Worm (Caenorhabditis elegans) whole organism, L4 larva: ENCODE measurements around the gene srh-139.

Source experiments
- R02D3.7 ChIP-seq: fragments of 150-350 bp; sonication (generic microtip); optimal IDR thresholded peaks from 3 replicates; lab custom pipeline; 2014; ENCODE audit warnings: missing biosample characterization, missing genetic modification characterization
- daf-19 ChIP-seq: fragments of 200-800 bp; sonication (Bioruptor generic); conservative IDR thresholded peaks from 2 replicates; pipeline ENCODE4 v1.3.6; 2022; ENCODE audit warnings: missing genetic modification characterization, missing compliant biosample characterization
- madf-9 ChIP-seq: fragments of 200-800 bp; sonication (Bioruptor generic); conservative IDR thresholded peaks from 2 replicates; pipeline ENCODE4 v1.3.6; 2022; ENCODE audit warnings: missing genetic modification reagents, missing genetic modification characterization, missing compliant biosample characterization
- nhr-237 ChIP-seq: sonication (generic microtip); optimal IDR thresholded peaks from 2 replicates; lab custom pipeline; 2017; ENCODE audit warnings: missing biosample characterization, missing genetic modification characterization
- spr-1 ChIP-seq: sonication (generic microtip); optimal IDR thresholded peaks from 2 replicates; lab custom pipeline; 2016; ENCODE audit warnings: mild to moderate bottlenecking, missing genetic modification characterization, missing compliant biosample characterization
- unc-39 ChIP-seq: sonication (generic microtip); optimal IDR thresholded peaks from 2 replicates; lab custom pipeline; 2017; ENCODE audit warnings: missing biosample characterization, missing genetic modification characterization
- unc-62 ChIP-seq, 3 experiments: fragments of 150-350 bp in 1 of 3; sonication (generic microtip); optimal IDR thresholded peaks in 2 of 3; peaks in 1 of 3; 1 replicate in 1 of 3; 2 replicates in 2 of 3; lab custom pipeline; 2014 to 2017; ENCODE audit warnings: missing biosample characterization in 3 of 3, missing genetic modification characterization in 3 of 3, missing genetic modification reagents in 3 of 3, missing genotype in 1 of 3
- zag-1 ChIP-seq: fragments of 150-350 bp; optimal IDR thresholded peaks from 2 replicates; lab custom pipeline; 2014; ENCODE audit warnings: missing biosample characterization, missing genetic modification characterization
- zfp-2 ChIP-seq: sonication (generic microtip); optimal IDR thresholded peaks from 2 replicates; lab custom pipeline; 2016; ENCODE audit warnings: mild to moderate bottlenecking, missing genetic modification characterization, missing compliant biosample characterization
- ztf-11 ChIP-seq: fragments of 150-350 bp; optimal IDR thresholded peaks from 2 replicates; lab custom pipeline; 2014; ENCODE audit warnings: missing biosample characterization, missing genetic modification characterization

DNA sequence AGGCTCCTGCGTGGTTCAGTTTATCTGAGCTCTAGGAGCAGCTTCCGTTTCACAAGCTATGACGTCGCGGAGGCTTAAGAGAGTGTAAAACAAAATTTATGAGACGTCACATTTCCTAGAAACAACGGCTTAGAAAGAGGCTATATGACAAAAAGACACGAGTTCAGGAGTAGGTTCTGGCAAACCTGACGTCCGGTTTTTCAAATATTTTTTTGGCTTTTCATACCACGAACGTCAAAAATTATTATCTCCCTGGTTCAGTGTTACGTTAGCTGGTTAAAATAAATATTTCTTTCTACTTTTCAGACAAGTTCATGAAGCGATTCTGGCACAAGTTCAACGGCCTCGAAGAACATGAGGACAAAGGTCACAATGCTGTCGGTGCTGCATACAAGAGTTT is 44.0 kb downstream of the srh-139 start, which contains the start of gene F36D3.16:
- no peak for TF ChIP-seq nhr-237 (tag; lab: Kevin White, UChicago)
- TF ChIP-seq spr-1 (tag; lab: Kevin White, UChicago): no peak
- TF ChIP-seq zfp-2: no peak
- no peak for TF ChIP-seq unc-39 (tag; lab: Kevin White, UChicago)
- no peak for TF ChIP-seq R02D3.7 (tag; lab: Kevin White, UChicago)
- TF ChIP-seq ztf-11 (tag; lab: Kevin White, UChicago): no peak
- TF ChIP-seq madf-9 (GFP tag; lab: Robert Waterston, UW): no peak
- no peak for TF ChIP-seq unc-62 (GFP tag; optimal IDR thresholded peaks at IDR 0.05 in 1 of 2; lab: Kevin White, UChicago)
- no peak for TF ChIP-seq unc-62 (tag; optimal IDR thresholded peaks at IDR 0.05; lab: Kevin White, UChicago)
- TF ChIP-seq daf-19: no peak
- TF ChIP-seq zag-1: no peak
